Worm (Caenorhabditis elegans): ENCODE data around the gene Y54G2A.45.

ce11 chrIV:2846264-2846663 lies 40.6 kb downstream of the Y54G2A.45 start, which contains the start of gene Y54G2A.40:
- TF ChIP-seq nhr-179 (tag; optimal IDR thresholded peaks at IDR 0.05) (no peak), Y53F4B.3 (GFP tag; IDR thresholded peaks at IDR 0.05) (no peak), rcor-1 (GFP tag; IDR thresholded peaks at IDR 0.05) (no peak)
